Fruit fly (Drosophila melanogaster): Measurements from ENCODE around the gene mthl11.
A peak's percentile ranks its signal among the peaks of the same experiment; 100 is the strongest.

mthl11 gene

DNA sequence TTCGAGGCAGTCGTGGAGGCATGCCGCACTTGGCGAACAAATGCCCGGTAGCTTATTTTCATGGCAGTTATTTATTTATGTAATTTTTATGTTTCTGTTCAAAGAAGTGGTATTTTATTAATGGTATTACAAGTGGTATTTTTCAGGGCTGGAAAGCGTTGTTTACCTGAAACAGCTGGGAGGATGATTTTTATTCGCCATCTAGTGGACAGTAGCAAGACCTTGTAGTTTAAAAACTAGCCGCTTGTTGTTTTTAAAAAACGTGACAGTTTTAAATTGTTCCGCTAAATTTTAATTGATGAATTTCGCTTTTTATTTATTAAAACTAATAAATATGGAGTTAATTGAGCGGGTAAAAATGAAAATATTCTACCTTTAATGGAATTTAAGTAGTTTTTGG, 15.1 kb downstream of the mthl11 start, which contains the start of gene CG6345:
TSS of gene CG6345 (minus strand) at position 124 of the 400 bp plus-strand sequence.
- TF ChIP-seq Hr78 (GFP tag; optimal IDR thresholded peaks at IDR 0.05): no peak
- peak in 1 of 2 experiments; percentile 73 for TF ChIP-seq foxo (GFP tag; optimal IDR thresholded peaks at IDR 0.05)
- TF ChIP-seq Dif (GFP tag; optimal IDR thresholded peaks at IDR 0.05; ENCODE audit: partially characterized antibody): no peak
- no peak for TF ChIP-seq Dfd (GFP tag; optimal IDR thresholded peaks at IDR 0.05)
- TF ChIP-seq brk (GFP tag; optimal IDR thresholded peaks at IDR 0.05): no peak
- no peak for TF ChIP-seq tai (GFP tag; optimal IDR thresholded peaks at IDR 0.05)
- no peak for TF ChIP-seq GATAd (GFP tag; optimal IDR thresholded peaks at IDR 0.05)
- TF ChIP-seq sage (GFP tag; optimal IDR thresholded peaks at IDR 0.05): no peak
- peak; percentile 65 for TF ChIP-seq rgr (GFP tag; optimal IDR thresholded peaks at IDR 0.05)
- no peak for TF ChIP-seq Abd-B (GFP tag; optimal IDR thresholded peaks at IDR 0.05)
- peak; percentile 63 for TF ChIP-seq fru (GFP tag; optimal IDR thresholded peaks at IDR 0.05)
- TF ChIP-seq Myc (optimal IDR thresholded peaks at IDR 0.05): no peak
- TF ChIP-seq Hr83 (GFP tag; optimal IDR thresholded peaks at IDR 0.05; ENCODE audit: poor library complexity, severe bottlenecking): peak; percentile 75
- TF ChIP-seq HLH106 (tag; optimal IDR thresholded peaks at IDR 0.05): peak; percentile 53
- peak; percentile 22 for TF ChIP-seq ey (GFP tag; optimal IDR thresholded peaks at IDR 0.05)
- TF ChIP-seq woc (GFP tag; optimal IDR thresholded peaks at IDR 0.05): no peak
- peak; percentile 54 for TF ChIP-seq br (GFP tag; optimal IDR thresholded peaks at IDR 0.05)
- TF ChIP-seq dsf (GFP tag; optimal IDR thresholded peaks at IDR 0.05; ENCODE audit: borderline replicate concordance): no peak
- TF ChIP-seq pan (optimal IDR thresholded peaks at IDR 0.05): no peak
- TF ChIP-seq h (GFP tag; optimal IDR thresholded peaks at IDR 0.05): peak; percentile 69
- no peak for TF ChIP-seq Vsx2 (GFP tag; optimal IDR thresholded peaks at IDR 0.05; ENCODE audit: partially characterized antibody)
- TF ChIP-seq Sp1 (GFP tag; optimal IDR thresholded peaks at IDR 0.05): peak; percentile 49
- peak; percentile 37 for TF ChIP-seq CG9705 (GFP tag; optimal IDR thresholded peaks at IDR 0.05)
- no peak for TF ChIP-seq N (GFP tag; optimal IDR thresholded peaks at IDR 0.05)
- TF ChIP-seq psq (GFP tag; optimal IDR thresholded peaks at IDR 0.05): peak; percentile 28
- no peak for TF ChIP-seq dl (GFP tag; optimal IDR thresholded peaks at IDR 0.05; ENCODE audit: insufficient read depth in 1 of 2, partially characterized antibody in 2 of 2)
- TF ChIP-seq CG32264 (GFP tag; optimal IDR thresholded peaks at IDR 0.05): no peak
- TF ChIP-seq sv (GFP tag; optimal IDR thresholded peaks at IDR 0.05): peak; percentile 61
- no peak for TF ChIP-seq Rel (GFP tag; optimal IDR thresholded peaks at IDR 0.05)
- no peak for TF ChIP-seq Rel (tag; optimal IDR thresholded peaks at IDR 0.05)
- peak; percentile 68 for TF ChIP-seq OdsH (GFP tag; optimal IDR thresholded peaks at IDR 0.05)
- no peak for TF ChIP-seq CrebA (GFP tag; optimal IDR thresholded peaks at IDR 0.05; ENCODE audit: borderline replicate concordance)

- TF ChIP-seq Hnf4 (GFP tag; optimal IDR thresholded peaks at IDR 0.05): no peak
- peak; percentile 66 for TF ChIP-seq Dfd (GFP tag; optimal IDR thresholded peaks at IDR 0.05)
- no peak for TF ChIP-seq Hr83 (GFP tag; optimal IDR thresholded peaks at IDR 0.05; ENCODE audit: poor library complexity, severe bottlenecking)
Measured at dm6 chr3R:10421167-10421566, 20.3 kb downstream of the mthl11 start.

dm6 chr3R:10428324-10428723, 27.5 kb downstream of the mthl11 start, which contains the start of gene CG46270:
TSS of gene CG46270 (minus strand) at chr3R:10428424.
- TF ChIP-seq ey (GFP tag; optimal IDR thresholded peaks at IDR 0.05) (no peak), OdsH (GFP tag; optimal IDR thresholded peaks at IDR 0.05) (no peak), Mio (GFP tag; optimal IDR thresholded peaks at IDR 0.05) (no peak), h (GFP tag; optimal IDR thresholded peaks at IDR 0.05) (no peak), Jra (GFP tag; optimal IDR thresholded peaks at IDR 0.05) (no peak), dmrt93B (GFP tag; optimal IDR thresholded peaks at IDR 0.05) (no peak), dsf (GFP tag; optimal IDR thresholded peaks at IDR 0.05; ENCODE audit: borderline replicate concordance) (no peak), Dif (GFP tag; optimal IDR thresholded peaks at IDR 0.05; ENCODE audit: partially characterized antibody) (no peak), Vsx2 (GFP tag; optimal IDR thresholded peaks at IDR 0.05; ENCODE audit: partially characterized antibody) (no peak), Myc (optimal IDR thresholded peaks at IDR 0.05) (no peak), woc (GFP tag; optimal IDR thresholded peaks at IDR 0.05) (no peak), psq (GFP tag; optimal IDR thresholded peaks at IDR 0.05) (no peak), fru (GFP tag; optimal IDR thresholded peaks at IDR 0.05) (no peak), CG32264 (GFP tag; optimal IDR thresholded peaks at IDR 0.05) (no peak), tai (GFP tag; optimal IDR thresholded peaks at IDR 0.05) (no peak), jim (GFP tag; optimal IDR thresholded peaks at IDR 0.05) (no peak), usp (GFP tag; optimal IDR thresholded peaks at IDR 0.05) (no peak), sv (GFP tag; optimal IDR thresholded peaks at IDR 0.05) (no peak)
